Worm (Caenorhabditis elegans): Measurements from ENCODE around the gene exc-14.

- TF ChIP-seq nhr-237 (tag; optimal IDR thresholded peaks at IDR 0.05) (no peak), zag-1 (tag; optimal IDR thresholded peaks at IDR 0.05) (no peak), mdl-1 (tag; optimal IDR thresholded peaks at IDR 0.05) (no peak), snpc-4 (tag; optimal IDR thresholded peaks at IDR 0.05) (no peak), unc-39 (tag; optimal IDR thresholded peaks at IDR 0.05) (no peak), ama-1 (optimal IDR thresholded peaks at IDR 0.05) (no peak), nhr-25 (tag; optimal IDR thresholded peaks at IDR 0.05) (no peak)
These were observed 42.3 kb upstream of the exc-14 start for ce11 chrV:5088311-5088710.

Data from whole organism, L3 larva.